Worm (Caenorhabditis elegans) whole organism, L2 larva: ENCODE measurements around the gene scl-3.

ENCODE experiments used
- elt-3 ChIP-seq: sonication (generic microtip); optimal IDR thresholded peaks from 2 replicates; lab custom pipeline; 2017; ENCODE audit warnings: missing biosample characterization, missing genetic modification characterization
- lsy-2 ChIP-seq, 2 experiments: fragments of 150-350 bp in 1 of 2; sonication (generic microtip) in 1 of 2; optimal IDR thresholded peaks; 2 replicates each; lab custom pipeline; 2014 to 2017; ENCODE audit warnings: missing biosample characterization in 2 of 2, missing genetic modification characterization in 2 of 2
- skn-1 ChIP-seq: sonication (generic microtip); optimal IDR thresholded peaks from 2 replicates; lab custom pipeline; 2017; ENCODE audit warnings: missing biosample characterization, missing genetic modification characterization
- unc-39 ChIP-seq: fragments of 150-350 bp; optimal IDR thresholded peaks from 2 replicates; lab custom pipeline; 2014; ENCODE audit warnings: missing biosample characterization, missing genetic modification characterization

DNA sequence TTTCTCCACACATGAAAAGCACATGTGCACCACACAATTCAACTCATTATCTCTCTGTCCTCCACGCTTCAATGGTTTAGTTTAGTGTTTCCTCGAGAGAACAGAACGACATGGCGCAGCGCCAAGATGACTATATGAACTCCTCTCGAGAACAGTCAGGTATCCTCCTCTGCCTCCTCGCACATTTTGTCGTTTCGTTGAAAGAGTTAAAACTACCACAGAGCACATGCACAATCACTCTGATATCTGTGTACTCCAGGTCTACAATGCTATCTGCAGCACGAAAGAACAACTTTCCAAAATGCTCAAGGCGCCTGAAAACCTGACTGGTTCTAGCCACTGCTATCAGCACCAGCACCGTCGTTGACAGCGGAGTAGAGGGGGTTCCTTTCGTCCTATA, 32.6 kb upstream of the scl-3 start:
- TF ChIP-seq unc-39 (tag; lab: Kevin White, UChicago) (no peak), lsy-2 (tag; optimal IDR thresholded peaks at IDR 0.05; lab: Kevin White, UChicago) (no peak), elt-3 (no peak), skn-1 (tag; lab: Kevin White, UChicago) (no peak)
